Worm (Caenorhabditis elegans): ENCODE results near the gene F22B8.7.

F22B8.7 gene

DNA sequence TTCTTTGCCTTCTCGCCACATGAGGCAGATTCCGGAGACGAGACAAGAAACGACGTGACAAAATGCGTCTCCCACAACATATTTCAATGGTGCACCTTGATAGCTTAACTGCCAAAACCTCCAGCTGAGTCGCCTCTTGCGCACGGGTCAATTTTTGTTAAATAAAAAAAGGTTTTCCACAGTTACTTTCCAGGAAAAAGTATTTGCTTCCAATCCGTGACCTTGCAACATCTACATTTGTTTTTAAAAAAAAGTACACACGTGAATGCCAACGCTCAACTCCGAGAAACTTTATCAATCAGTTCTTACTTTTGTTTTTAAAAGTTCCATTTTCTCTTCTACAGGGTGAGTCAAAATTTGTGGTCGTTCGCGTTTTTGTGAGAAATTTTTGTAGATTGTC, at the start of gene F22B8.7:
Gene F22B8.7, plus strand, starts transcription at position 301 of the 400 bp plus-strand sequence.
- TF ChIP-seq dao-5 (tag; optimal IDR thresholded peaks at IDR 0.05) (no peak), him-1 (tag; optimal IDR thresholded peaks at IDR 0.05) (no peak), W03F9.2 (tag; optimal IDR thresholded peaks at IDR 0.05) (no peak)

DNA sequence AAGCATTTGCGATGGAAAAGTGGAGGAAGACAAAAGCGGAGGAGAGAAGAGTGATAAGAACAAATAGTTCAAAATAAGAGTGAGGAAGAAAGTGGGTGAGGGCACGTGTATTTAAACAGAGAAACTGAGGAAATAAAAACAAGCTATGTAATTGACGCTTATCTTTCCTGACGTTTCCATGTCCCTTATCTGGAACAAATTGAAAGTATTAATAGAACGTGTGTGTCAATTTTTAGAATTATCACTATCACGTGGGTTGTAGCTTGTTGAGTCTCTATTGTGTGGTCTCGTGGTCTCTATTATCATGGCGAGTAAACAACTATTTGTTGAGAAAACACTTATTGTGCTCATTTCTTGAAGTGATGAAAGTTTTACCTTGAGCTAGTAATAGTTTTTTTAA, 48.5 kb upstream of the F22B8.7 start, which contains the start of gene T10C6.15:
Gene T10C6.15, minus strand, starts transcription at position 104 of the 400 bp plus-strand sequence.
- TF ChIP-seq him-1 (tag; optimal IDR thresholded peaks at IDR 0.05) (no peak), W03F9.2 (tag; optimal IDR thresholded peaks at IDR 0.05) (no peak), dao-5 (tag; optimal IDR thresholded peaks at IDR 0.05) (no peak)

DNA sequence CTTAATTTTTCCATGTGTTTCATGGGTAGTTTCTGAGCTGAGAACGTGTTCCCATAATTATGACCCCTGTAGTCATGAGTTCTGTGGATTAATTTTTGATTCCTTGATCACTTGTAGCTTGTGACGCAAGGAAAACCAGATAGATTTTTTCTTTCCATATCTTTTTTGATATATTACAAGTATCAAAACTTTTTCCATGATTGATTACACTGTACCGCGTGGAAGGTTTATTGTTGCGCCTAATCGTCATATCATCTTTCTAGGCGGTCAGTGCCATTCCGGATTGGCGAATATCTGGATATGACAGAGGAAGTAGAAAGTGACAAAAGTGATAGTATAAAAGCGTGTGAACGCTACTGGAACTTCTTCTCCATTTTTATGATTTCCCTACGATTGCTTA, 47.8 kb upstream of the F22B8.7 start, which contains the start of gene ZK285.2:
Gene ZK285.2, plus strand, starts transcription at position 301 of the 400 bp plus-strand sequence.
- TF ChIP-seq W03F9.2 (tag; optimal IDR thresholded peaks at IDR 0.05) = no peak
- TF ChIP-seq him-1 (tag; optimal IDR thresholded peaks at IDR 0.05) = no peak
- no peak for TF ChIP-seq dao-5 (tag; optimal IDR thresholded peaks at IDR 0.05)

DNA sequence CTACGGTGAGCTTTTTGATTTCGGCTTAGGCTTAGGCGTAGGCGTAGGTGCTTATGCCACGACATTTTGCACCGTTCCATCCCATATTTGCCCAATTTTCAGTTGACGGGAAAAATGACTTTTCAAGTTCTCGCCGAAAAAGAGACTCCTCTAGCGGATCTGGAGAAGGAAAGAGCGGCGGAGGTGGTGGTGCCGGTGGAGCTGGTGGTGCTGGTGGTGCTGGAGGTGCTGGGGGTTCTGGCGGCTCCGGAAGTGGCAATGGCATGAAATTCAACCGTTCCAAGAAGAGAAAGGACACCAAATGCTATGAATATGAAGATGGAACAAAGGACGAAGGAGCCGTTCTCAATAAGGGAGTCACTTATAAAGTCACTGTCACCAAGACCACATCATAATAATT, 47.3 kb upstream of the F22B8.7 start:
- TF ChIP-seq W03F9.2 (tag; optimal IDR thresholded peaks at IDR 0.05) (no peak), dao-5 (tag; optimal IDR thresholded peaks at IDR 0.05) (no peak), him-1 (tag; optimal IDR thresholded peaks at IDR 0.05) (no peak)

DNA sequence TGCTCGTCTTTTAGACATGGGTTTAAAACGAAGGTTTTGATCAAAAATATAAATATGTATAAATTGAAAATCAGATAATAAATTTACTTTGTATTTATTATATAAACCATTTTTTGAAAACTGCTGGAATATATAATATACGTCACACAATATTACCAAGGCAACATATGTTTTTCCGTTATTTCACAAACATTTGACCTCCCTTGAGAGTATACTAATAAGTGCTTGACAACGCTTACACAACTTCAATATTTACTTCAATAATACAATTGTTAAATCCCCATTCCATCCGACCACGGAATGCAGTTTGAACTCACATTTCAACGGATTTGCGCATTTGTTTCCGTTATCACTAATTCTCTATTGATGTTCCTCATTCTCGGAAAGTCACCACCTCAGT, 46.9 kb upstream of the F22B8.7 start, which contains the start of gene str-198:
Gene str-198, plus strand, starts transcription at position 301 of the 400 bp plus-strand sequence.
- no peak for TF ChIP-seq W03F9.2 (tag; optimal IDR thresholded peaks at IDR 0.05)
- TF ChIP-seq dao-5 (tag; optimal IDR thresholded peaks at IDR 0.05) = no peak
- no peak for TF ChIP-seq him-1 (tag; optimal IDR thresholded peaks at IDR 0.05)

DNA sequence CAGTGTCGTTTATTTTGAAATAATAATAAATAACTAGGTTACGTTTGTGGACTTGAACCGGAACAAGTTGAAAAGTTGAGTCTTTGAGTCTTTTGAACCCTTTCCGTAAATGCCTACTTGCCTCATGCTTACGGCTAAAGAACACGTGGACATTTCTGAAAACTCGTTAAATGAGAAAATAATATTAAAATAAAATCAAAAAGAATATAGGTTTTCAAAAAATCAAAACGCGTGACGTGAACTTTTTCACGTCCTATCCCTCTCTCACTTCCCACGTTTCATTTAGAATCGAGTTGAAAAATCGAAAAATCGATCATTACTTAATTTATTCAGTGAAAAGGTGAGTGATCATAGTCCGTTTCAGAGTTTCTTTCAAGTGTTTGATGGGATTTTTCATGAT, 45.2 kb upstream of the F22B8.7 start, which contains the start of gene best-12:
Gene best-12, plus strand, starts transcription at position 301 of the 400 bp plus-strand sequence.
- no peak for TF ChIP-seq dao-5 (tag; optimal IDR thresholded peaks at IDR 0.05)
- TF ChIP-seq W03F9.2 (tag; optimal IDR thresholded peaks at IDR 0.05) = no peak
- no peak for TF ChIP-seq him-1 (tag; optimal IDR thresholded peaks at IDR 0.05)

DNA sequence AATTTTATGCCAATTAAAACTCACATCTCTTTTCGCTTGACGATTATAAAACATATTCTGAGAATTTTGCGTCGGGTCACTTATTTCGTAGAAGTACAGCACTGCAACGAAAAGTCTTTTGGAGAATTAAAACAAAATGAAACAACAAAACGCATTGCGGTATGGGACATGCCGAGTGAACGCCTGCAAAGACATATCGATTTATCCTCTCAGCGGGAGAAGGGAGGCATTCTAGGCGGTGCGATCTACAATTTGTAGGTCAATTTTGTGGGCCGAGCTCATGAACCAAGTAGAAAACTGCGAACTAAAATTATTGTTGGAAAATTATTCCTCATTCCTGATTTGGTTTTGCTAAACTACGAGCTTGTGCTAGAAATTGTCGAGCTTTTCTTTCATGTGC, 41.0 kb upstream of the F22B8.7 start, which contains the start of gene F14H3.3:
Gene F14H3.3, minus strand, starts transcription at position 101 of the 400 bp plus-strand sequence.
- no peak for TF ChIP-seq W03F9.2 (tag; optimal IDR thresholded peaks at IDR 0.05)
- TF ChIP-seq him-1 (tag; optimal IDR thresholded peaks at IDR 0.05) = no peak
- no peak for TF ChIP-seq dao-5 (tag; optimal IDR thresholded peaks at IDR 0.05)

DNA sequence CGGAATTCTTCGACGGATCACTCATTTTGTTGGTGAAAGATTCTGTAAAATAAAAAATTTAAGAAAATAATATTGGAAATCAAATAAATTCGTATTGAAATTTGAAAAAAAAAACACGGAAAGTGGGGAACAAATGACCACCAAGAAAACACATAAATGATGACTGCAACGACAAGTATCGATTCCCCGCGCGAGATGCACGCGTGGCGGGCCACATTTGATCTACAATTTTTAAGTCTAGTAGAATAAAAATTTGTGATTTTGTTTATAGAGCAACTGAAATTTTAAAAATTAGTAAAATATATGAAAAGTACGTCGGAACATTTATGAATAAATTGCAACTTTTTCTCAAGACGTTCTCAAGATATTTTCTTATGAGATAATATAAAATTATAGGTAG, 39.4 kb upstream of the F22B8.7 start, which contains the start of gene F14H3.4:
Gene F14H3.4, minus strand, starts transcription at position 42 of the 400 bp plus-strand sequence.
- TF ChIP-seq W03F9.2 (tag; optimal IDR thresholded peaks at IDR 0.05) = no peak
- TF ChIP-seq dao-5 (tag; optimal IDR thresholded peaks at IDR 0.05) = no peak
- no peak for TF ChIP-seq him-1 (tag; optimal IDR thresholded peaks at IDR 0.05)

DNA sequence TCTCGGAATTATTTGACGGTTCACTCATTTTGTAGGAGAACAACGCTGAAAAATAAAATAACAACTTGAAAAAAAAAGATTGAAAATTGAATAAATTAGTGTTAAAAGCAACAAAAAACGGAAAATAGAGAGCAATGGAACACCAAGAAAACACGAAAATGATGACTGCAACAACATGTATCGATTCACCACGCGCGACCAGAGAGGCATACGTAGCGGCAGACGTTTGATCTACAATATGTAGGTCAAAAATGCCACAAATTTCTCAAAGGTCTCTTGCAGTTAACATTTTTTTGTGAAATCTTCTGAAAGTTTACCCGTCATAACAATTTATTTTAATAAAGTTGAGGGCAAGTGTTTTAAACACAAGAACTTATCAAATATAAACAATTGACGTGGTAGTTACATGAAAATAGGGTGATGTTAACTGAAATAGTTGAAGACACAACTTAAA, 37.3 kb upstream of the F22B8.7 start, which contains the start of gene F14H3.5:
Gene F14H3.5, minus strand, starts transcription at position 51 of the 454 bp plus-strand sequence.
- TF ChIP-seq him-1 (tag; optimal IDR thresholded peaks at IDR 0.05) (no peak), W03F9.2 (tag; optimal IDR thresholded peaks at IDR 0.05) (no peak), dao-5 (tag; optimal IDR thresholded peaks at IDR 0.05) (no peak)

DNA sequence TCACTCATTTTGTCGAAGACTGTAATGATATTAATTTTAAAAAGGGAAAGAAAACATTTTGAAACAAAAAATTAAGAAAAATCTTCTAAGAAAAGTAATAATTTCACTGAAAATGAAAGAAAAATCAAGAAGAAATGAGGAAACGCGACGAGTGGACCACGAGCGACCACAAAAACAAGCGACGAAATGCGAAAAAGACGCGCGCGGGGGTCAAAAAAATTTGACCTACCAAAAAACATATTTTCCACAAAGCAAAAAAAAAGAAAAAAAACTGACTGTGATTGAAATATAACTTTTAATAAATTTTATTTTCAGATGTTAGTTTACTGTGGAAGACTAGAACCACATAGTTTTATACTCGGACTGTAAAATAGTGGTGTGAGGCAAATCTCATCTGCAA, 35.5 kb upstream of the F22B8.7 start, which contains the start of gene F14H3.6:
Gene F14H3.6, minus strand, starts transcription at position 22 of the 400 bp plus-strand sequence.
- TF ChIP-seq dao-5 (tag; optimal IDR thresholded peaks at IDR 0.05) = no peak
- no peak for TF ChIP-seq him-1 (tag; optimal IDR thresholded peaks at IDR 0.05)
- no peak for TF ChIP-seq W03F9.2 (tag; optimal IDR thresholded peaks at IDR 0.05)

DNA sequence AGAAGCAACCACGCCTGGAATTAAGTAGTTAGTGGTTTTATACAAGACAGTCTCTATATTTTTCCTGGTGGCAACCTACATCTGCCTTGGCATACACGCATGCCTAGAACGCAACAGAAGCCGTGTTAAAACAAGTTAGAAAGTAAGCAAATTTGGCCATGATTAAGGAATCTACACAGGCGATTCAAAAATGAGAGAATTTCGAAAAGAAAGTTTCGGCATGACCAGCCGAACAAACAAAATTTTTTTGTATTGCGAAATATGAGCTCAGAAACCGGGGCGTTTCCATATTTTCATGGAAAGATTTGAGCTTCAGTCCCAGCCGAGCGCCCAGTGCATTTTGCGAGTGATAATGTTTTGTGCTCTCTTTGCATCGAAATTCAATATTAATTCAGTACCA, 34.2 kb upstream of the F22B8.7 start, which contains the start of gene F14H3.15:
Gene F14H3.15, minus strand, starts transcription at position 101 of the 400 bp plus-strand sequence.
- no peak for TF ChIP-seq him-1 (tag; optimal IDR thresholded peaks at IDR 0.05)
- TF ChIP-seq W03F9.2 (tag; optimal IDR thresholded peaks at IDR 0.05) = no peak
- TF ChIP-seq dao-5 (tag; optimal IDR thresholded peaks at IDR 0.05) = no peak

DNA sequence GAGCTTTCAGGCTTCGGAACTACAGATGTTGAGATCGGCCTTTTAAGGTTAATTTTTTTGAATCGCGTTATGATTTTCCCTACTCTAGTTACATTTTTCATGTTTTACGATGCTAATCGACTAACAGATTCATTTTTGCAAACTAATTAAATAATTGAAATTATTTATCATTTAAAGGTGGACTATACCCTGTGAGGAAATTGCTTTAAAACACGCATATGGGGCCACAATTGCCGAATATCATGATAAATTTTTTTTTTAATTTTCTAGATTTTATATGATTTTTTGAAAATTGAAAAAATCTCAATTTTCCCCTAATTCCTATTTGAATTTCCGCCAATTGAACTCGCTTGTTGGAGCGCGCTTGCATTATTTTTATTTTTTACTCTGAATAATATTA, 32.4 kb upstream of the F22B8.7 start, which contains the start of gene fbxa-100:
Gene fbxa-100, minus strand, starts transcription at position 101 of the 400 bp plus-strand sequence.
- TF ChIP-seq him-1 (tag; optimal IDR thresholded peaks at IDR 0.05) (no peak), W03F9.2 (tag; optimal IDR thresholded peaks at IDR 0.05) (no peak), dao-5 (tag; optimal IDR thresholded peaks at IDR 0.05) (no peak)

DNA sequence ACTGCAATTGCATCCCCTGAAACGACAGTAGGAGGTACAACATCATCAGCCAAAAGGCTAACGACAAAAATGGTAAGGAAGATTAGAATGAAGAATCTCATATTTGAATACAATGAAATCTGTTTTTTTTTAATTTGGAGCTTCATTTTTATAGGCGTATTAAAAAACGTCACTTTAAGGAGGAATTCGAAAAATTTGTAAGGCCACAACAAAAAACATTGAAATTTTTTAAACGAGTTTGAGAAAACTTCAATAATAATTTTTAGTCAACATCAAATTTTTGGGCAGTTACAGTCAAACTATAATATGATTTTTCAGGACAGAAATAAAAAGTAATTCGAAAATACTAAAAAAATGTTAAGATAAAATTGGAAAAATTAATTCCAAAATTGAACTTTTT, 31.6 kb upstream of the F22B8.7 start, which contains the start of gene F14H3.14:
Gene F14H3.14, minus strand, starts transcription at position 101 of the 400 bp plus-strand sequence.
- TF ChIP-seq dao-5 (tag; optimal IDR thresholded peaks at IDR 0.05) (no peak), W03F9.2 (tag; optimal IDR thresholded peaks at IDR 0.05) (no peak), him-1 (tag; optimal IDR thresholded peaks at IDR 0.05) (no peak)

DNA sequence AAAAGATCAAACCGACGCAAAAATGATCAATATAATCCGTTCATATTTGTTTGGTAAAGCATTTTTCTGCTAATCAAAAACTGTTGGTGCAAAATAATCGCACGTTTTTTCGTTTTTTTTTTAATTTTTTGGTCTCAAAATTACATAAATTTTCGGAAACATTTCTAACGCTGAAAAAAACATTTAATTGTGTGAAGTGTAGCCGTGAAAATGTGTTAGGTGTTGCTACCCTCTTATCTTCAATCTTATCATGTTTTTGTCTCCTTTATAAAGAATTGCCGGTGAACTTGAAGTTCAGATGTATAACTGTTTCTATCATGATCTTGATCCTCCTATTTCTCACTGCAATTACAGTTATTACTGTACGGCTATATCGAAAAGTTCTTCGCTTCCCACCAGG, 25.4 kb upstream of the F22B8.7 start, which contains the start of gene cyp-35D1:
Gene cyp-35D1, plus strand, starts transcription at position 301 of the 400 bp plus-strand sequence.
- no peak for TF ChIP-seq him-1 (tag; optimal IDR thresholded peaks at IDR 0.05)
- TF ChIP-seq W03F9.2 (tag; optimal IDR thresholded peaks at IDR 0.05) = no peak
- TF ChIP-seq dao-5 (tag; optimal IDR thresholded peaks at IDR 0.05) = no peak
